Worm (Caenorhabditis elegans) whole organism, midembryonic: ENCODE data around the gene slfl-5.

Experiments
- T22C8.4 ChIP-seq: fragments of 200-800 bp; sonication (Bioruptor generic); IDR thresholded peaks from 2 replicates; pipeline ENCODE4 v1.3.6; 2022; ENCODE audit warnings: missing genetic modification characterization, missing compliant biosample characterization
- klf-2 ChIP-seq: fragments of 200-800 bp; sonication (Bioruptor generic); conservative IDR thresholded peaks from 2 replicates; pipeline ENCODE4 v1.3.6; 2022; ENCODE audit warnings: missing genetic modification reagents, missing genetic modification characterization, missing compliant biosample characterization
- ztf-23 ChIP-seq: fragments of 200-800 bp; sonication (Bioruptor generic); IDR thresholded peaks from 2 replicates; pipeline ENCODE4 v1.3.6; 2022; ENCODE audit warnings: missing genetic modification reagents, missing genetic modification characterization, missing compliant biosample characterization

- TF ChIP-seq T22C8.4 = no peak
- TF ChIP-seq klf-2 (GFP tag; lab: Robert Waterston, UW) = no peak
- no peak for TF ChIP-seq ztf-23 (GFP tag; lab: Robert Waterston, UW)
These were observed at the start of gene slfl-5, which contains the start of the genes T04H1.13 and rad-50 for ce11 chrV:12244980-12245742.
